Fruit fly (Drosophila melanogaster): Measurements from ENCODE around the gene Task7.

DNA sequence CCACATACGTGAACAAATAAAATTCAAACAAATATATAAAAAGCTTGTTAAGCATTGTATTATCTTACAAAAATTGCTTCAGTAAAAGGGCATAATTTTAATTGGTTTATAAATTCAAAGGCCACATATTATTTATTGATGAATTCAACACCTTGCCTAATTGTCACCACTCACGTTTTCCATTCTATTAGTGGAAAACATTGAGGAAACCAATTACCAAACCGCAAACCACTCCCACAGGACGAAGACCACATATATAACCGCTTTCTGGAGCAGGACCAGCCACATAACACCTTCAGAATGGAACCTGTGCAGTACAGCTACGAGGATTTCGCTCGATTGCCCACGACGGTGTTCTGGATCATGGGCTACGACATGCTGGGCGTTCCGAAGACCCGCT is 14.2 kb downstream of the Task7 start, which contains the start of gene Or85f:
- no peak for TF ChIP-seq toy (GFP tag; IDR thresholded peaks at IDR 0.05)
- no peak for TF ChIP-seq CG12219 (GFP tag; optimal IDR thresholded peaks at IDR 0.05)
- TF ChIP-seq ham (GFP tag; IDR thresholded peaks at IDR 0.05), result no peak
- TF ChIP-seq CG10565 (GFP tag; optimal IDR thresholded peaks at IDR 0.05), result no peak
- no peak for TF ChIP-seq CG8281 (tag; optimal IDR thresholded peaks at IDR 0.05)
- no peak for TF ChIP-seq sna (GFP tag; IDR thresholded peaks at IDR 0.05; ENCODE audit: partially characterized antibody)
- no peak for TF ChIP-seq mam (GFP tag; optimal IDR thresholded peaks at IDR 0.05)
- TF ChIP-seq Lim3 (GFP tag; IDR thresholded peaks at IDR 0.05), result no peak
- no peak for TF ChIP-seq Oaz (GFP tag; IDR thresholded peaks at IDR 0.05)
- TF ChIP-seq MESR4 (GFP tag; optimal IDR thresholded peaks at IDR 0.05), result no peak
- no peak for TF ChIP-seq pb (GFP tag; optimal IDR thresholded peaks at IDR 0.05)
- no peak for TF ChIP-seq CG7987 (GFP tag; optimal IDR thresholded peaks at IDR 0.05)
- no peak for TF ChIP-seq chm (GFP tag; IDR thresholded peaks at IDR 0.05)
- TF ChIP-seq CG10274 (GFP tag; optimal IDR thresholded peaks at IDR 0.05), result no peak

Data from whole organism, embryonic.